Fruit fly (Drosophila melanogaster) whole organism, embryonic: ENCODE results near the gene CG1092.

Experiments
- Atf3 ChIP-seq: fragments of 200-800 bp; sonication (Bioruptor generic); optimal IDR thresholded peaks from 3 replicates; lab custom pipeline; 2016; ENCODE audit warnings: missing biosample characterization, missing genetic modification characterization
- BtbVII ChIP-seq: fragments of 200-800 bp; sonication (Bioruptor generic); optimal IDR thresholded peaks from 3 replicates; lab custom pipeline; 2017; ENCODE audit warnings: missing biosample characterization, mild to moderate bottlenecking, missing genetic modification characterization
- CG10267 ChIP-seq: fragments of 200-800 bp; sonication (Bioruptor generic); optimal IDR thresholded peaks from 2 replicates; lab custom pipeline; 2018; ENCODE audit warnings: missing biosample characterization, mild to moderate bottlenecking, missing genetic modification characterization, moderate library complexity
- CG13287 ChIP-seq: fragments of 200-800 bp; sonication (Bioruptor generic); IDR thresholded peaks from 2 replicates; pipeline ENCODE4 v1.3.6; 2022; ENCODE audit warnings: missing biosample characterization, missing genetic modification characterization; ENCODE audit not compliant: partially characterized antibody
- CG13296 ChIP-seq: fragments of 200-800 bp; sonication (Bioruptor generic); optimal IDR thresholded peaks from 3 replicates; lab custom pipeline; 2018; ENCODE audit warnings: missing biosample characterization, mild to moderate bottlenecking, missing genetic modification characterization
- CG14860 ChIP-seq: fragments of 200-800 bp; sonication (Bioruptor generic); IDR thresholded peaks from 3 replicates; pipeline ENCODE4 v1.3.6; 2022; ENCODE audit warnings: missing biosample characterization, missing genetic modification characterization; ENCODE audit not compliant: partially characterized antibody
- CG15011 ChIP-seq: fragments of 200-800 bp; sonication (Bioruptor generic); optimal IDR thresholded peaks from 3 replicates; lab custom pipeline; 2018; ENCODE audit warnings: missing biosample characterization, mild to moderate bottlenecking, missing genetic modification characterization
- CG15601 ChIP-seq: fragments of 200-800 bp; sonication (Bioruptor generic); optimal IDR thresholded peaks from 3 replicates; lab custom pipeline; 2019; ENCODE audit warnings: missing biosample characterization, mild to moderate bottlenecking, missing genetic modification characterization, moderate library complexity
- CG1647 ChIP-seq: fragments of 200-800 bp; sonication (Bioruptor generic); optimal IDR thresholded peaks from 3 replicates; lab custom pipeline; 2016; ENCODE audit warnings: missing biosample characterization, missing genetic modification characterization
- CG16815 ChIP-seq: fragments of 200-800 bp; sonication (Bioruptor generic); optimal IDR thresholded peaks from 3 replicates; lab custom pipeline; 2017; ENCODE audit warnings: missing biosample characterization, mild to moderate bottlenecking, missing genetic modification characterization
- CG2129 ChIP-seq: fragments of 200-800 bp; sonication (Bioruptor generic); IDR thresholded peaks from 2 replicates; pipeline ENCODE4 v1.3.6; 2022; ENCODE audit warnings: missing biosample characterization, missing genetic modification characterization; ENCODE audit not compliant: partially characterized antibody
- CG30020 ChIP-seq: fragments of 200-800 bp; optimal IDR thresholded peaks from 2 replicates; lab custom pipeline; 2019; ENCODE audit warnings: missing biosample characterization, mild to moderate bottlenecking, missing genetic modification characterization, moderate library complexity
- CG3995 ChIP-seq: fragments of 200-800 bp; sonication (Bioruptor generic); optimal IDR thresholded peaks from 3 replicates; lab custom pipeline; 2016; ENCODE audit warnings: missing biosample characterization, missing genetic modification characterization
- CG4328 ChIP-seq: fragments of 200-800 bp; sonication (Bioruptor generic); optimal IDR thresholded peaks from 3 replicates; lab custom pipeline; 2017; ENCODE audit warnings: missing biosample characterization, missing genetic modification reagents, missing genetic modification characterization
- D19A ChIP-seq: fragments of 200-800 bp; optimal IDR thresholded peaks from 3 replicates; lab custom pipeline; 2019; ENCODE audit warnings: missing biosample characterization, mild to moderate bottlenecking, missing genetic modification characterization, moderate library complexity
- Dad ChIP-seq: fragments of 200-800 bp; sonication (Bioruptor generic); optimal IDR thresholded peaks from 3 replicates; lab custom pipeline; 2016; ENCODE audit warnings: missing biosample characterization, missing genetic modification characterization
- E2f2 ChIP-seq: fragments of 200-800 bp; sonication (Bioruptor generic); IDR thresholded peaks from 2 replicates; pipeline ENCODE4 v1.3.6; 2022; ENCODE audit warnings: missing biosample characterization, missing genetic modification characterization
- Lpt ChIP-seq: fragments of >200 bp; optimal IDR thresholded peaks from 2 replicates; lab custom pipeline; 2018; ENCODE audit warnings: missing biosample characterization, missing genetic modification characterization
- MESR4 ChIP-seq: fragments of 200-800 bp; sonication (Bioruptor generic); optimal IDR thresholded peaks from 2 replicates; lab custom pipeline; 2018; ENCODE audit warnings: missing biosample characterization, mild to moderate bottlenecking, missing genetic modification characterization, moderate library complexity
- Mrtf ChIP-seq: fragments of 200-800 bp; sonication (Bioruptor generic); IDR thresholded peaks from 3 replicates; pipeline ENCODE4 v1.3.6; 2022; ENCODE audit warnings: missing biosample characterization, missing genetic modification characterization
- Oaz ChIP-seq: fragments of 200-800 bp; sonication (Bioruptor generic); IDR thresholded peaks from 2 replicates; pipeline ENCODE4 v1.3.6; 2022; ENCODE audit warnings: missing biosample characterization, missing genetic modification characterization
- Poxn ChIP-seq: fragments of 200-800 bp; sonication (Bioruptor generic); IDR thresholded peaks from 2 replicates; pipeline ENCODE4 v1.3.6; 2022; ENCODE audit warnings: missing biosample characterization, missing genetic modification characterization
- Sry-β ChIP-seq: fragments of 200-800 bp; sonication (Bioruptor generic); optimal IDR thresholded peaks from 2 replicates; lab custom pipeline; 2018; ENCODE audit warnings: missing biosample characterization, mild to moderate bottlenecking, missing genetic modification characterization, moderate library complexity
- Stat92E ChIP-seq, 3 experiments: fragments of >200 bp in 2 of 3; fragments of 200-800 bp in 1 of 3; sonication (Bioruptor generic) in 1 of 3; optimal IDR thresholded peaks; 2 replicates each; lab custom pipeline; 2017 to 2019; ENCODE audit warnings: missing biosample characterization in 3 of 3, missing genetic modification characterization in 3 of 3, mild to moderate bottlenecking in 1 of 3, moderate library complexity in 1 of 3
- abd-A ChIP-seq: fragments of 200-800 bp; sonication (Bioruptor generic); optimal IDR thresholded peaks from 3 replicates; lab custom pipeline; 2019; ENCODE audit warnings: missing biosample characterization, mild to moderate bottlenecking, missing genetic modification characterization, moderate library complexity
- ato ChIP-seq: fragments of 200-800 bp; sonication (Bioruptor generic); IDR thresholded peaks from 2 replicates; pipeline ENCODE4 v1.3.6; 2022; ENCODE audit warnings: missing biosample characterization, missing genetic modification characterization; ENCODE audit not compliant: partially characterized antibody
- bowl ChIP-seq: fragments of 200-800 bp; sonication (Bioruptor generic); IDR thresholded peaks from 2 replicates; pipeline ENCODE4 v1.3.6; 2022; ENCODE audit warnings: missing biosample characterization, missing genetic modification characterization
- cg ChIP-seq: fragments of 200-800 bp; sonication (Bioruptor generic); optimal IDR thresholded peaks from 3 replicates; lab custom pipeline; 2019; ENCODE audit warnings: missing biosample characterization, mild to moderate bottlenecking, missing genetic modification characterization, moderate library complexity
- chm ChIP-seq: fragments of 200-800 bp; sonication (Bioruptor generic); IDR thresholded peaks from 2 replicates; pipeline ENCODE4 v1.3.6; 2022; ENCODE audit warnings: missing biosample characterization, missing genetic modification characterization
- croc ChIP-seq: fragments of 200-800 bp; sonication (Bioruptor generic); conservative IDR thresholded peaks from 3 replicates; pipeline ENCODE4 v1.3.6; 2022; ENCODE audit warnings: missing biosample characterization, missing genetic modification characterization
- crp ChIP-seq, 2 experiments: fragments of 200-800 bp; sonication (Bioruptor generic); optimal IDR thresholded peaks; 2 replicates in 1 of 2; 3 replicates in 1 of 2; lab custom pipeline; 2017; ENCODE audit warnings: missing biosample characterization in 2 of 2, missing genetic modification characterization in 2 of 2, mild to moderate bottlenecking in 1 of 2, moderate library complexity in 1 of 2
- cwo ChIP-seq: fragments of 200-800 bp; sonication (Bioruptor generic); optimal IDR thresholded peaks from 3 replicates; lab custom pipeline; 2017; ENCODE audit warnings: missing biosample characterization, missing genetic modification characterization, mild to moderate bottlenecking, moderate library complexity, missing genetic modification reagents
- dpn ChIP-seq, 2 experiments: fragments of 200-800 bp; sonication (Bioruptor generic); optimal IDR thresholded peaks; 3 replicates each; lab custom pipeline; 2016; ENCODE audit warnings: missing biosample characterization in 2 of 2, missing genetic modification characterization in 2 of 2
- fu2 ChIP-seq: fragments of 200-800 bp; sonication (Bioruptor generic); optimal IDR thresholded peaks from 2 replicates; lab custom pipeline; 2016; ENCODE audit warnings: missing biosample characterization, missing genetic modification characterization
- gcm ChIP-seq: fragments of 200-800 bp; sonication (Bioruptor generic); optimal IDR thresholded peaks from 2 replicates; lab custom pipeline; 2019; ENCODE audit warnings: missing biosample characterization, mild to moderate bottlenecking, missing genetic modification characterization, moderate library complexity
- gsb-n ChIP-seq: fragments of 200-800 bp; sonication (Bioruptor generic); optimal IDR thresholded peaks from 3 replicates; lab custom pipeline; 2018; ENCODE audit warnings: missing biosample characterization, mild to moderate bottlenecking, missing genetic modification characterization
- ham ChIP-seq: fragments of 200-800 bp; sonication (Bioruptor generic); IDR thresholded peaks from 2 replicates; pipeline ENCODE4 v1.3.6; 2022; ENCODE audit warnings: missing biosample characterization, missing genetic modification characterization
- lmd ChIP-seq: fragments of 200-800 bp; sonication (Bioruptor generic); IDR thresholded peaks from 2 replicates; pipeline ENCODE4 v1.3.6; 2022; ENCODE audit warnings: missing biosample characterization, missing genetic modification characterization
- luna ChIP-seq: fragments of 200-800 bp; sonication (Bioruptor generic); optimal IDR thresholded peaks from 2 replicates; lab custom pipeline; 2016; ENCODE audit warnings: missing biosample characterization, missing genetic modification characterization
- otp ChIP-seq: fragments of 200-800 bp; sonication (Bioruptor generic); IDR thresholded peaks from 3 replicates; pipeline ENCODE4, ENCODE4 v1.3.6; 2022; ENCODE audit warnings: missing biosample characterization, missing genetic modification characterization
- phol ChIP-seq: fragments of 200-800 bp; sonication (Bioruptor generic); optimal IDR thresholded peaks from 3 replicates; lab custom pipeline; 2018; ENCODE audit warnings: missing biosample characterization, mild to moderate bottlenecking, missing genetic modification characterization, moderate library complexity
- pum ChIP-seq: fragments of 200-800 bp; sonication (Bioruptor generic); optimal IDR thresholded peaks from 2 replicates; lab custom pipeline; 2016; ENCODE audit warnings: missing biosample characterization, missing genetic modification characterization
- sc ChIP-seq, 3 experiments: fragments of >200 bp in 2 of 3; fragments of 200-800 bp in 1 of 3; sonication (Bioruptor generic) in 1 of 3; optimal IDR thresholded peaks; 2 replicates in 2 of 3; 3 replicates in 1 of 3; lab custom pipeline; 2017; ENCODE audit warnings: mild to moderate bottlenecking in 1 of 3, missing biosample characterization in 1 of 3, missing genetic modification characterization in 1 of 3, missing genetic modification reagents in 1 of 3
- schlank ChIP-seq: fragments of 200-800 bp; sonication (Bioruptor generic); optimal IDR thresholded peaks from 2 replicates; lab custom pipeline; 2018; ENCODE audit warnings: missing biosample characterization, mild to moderate bottlenecking, missing genetic modification characterization
- sens ChIP-seq: fragments of 200-800 bp; sonication (Bioruptor generic); peaks from one replicate; lab custom pipeline; 2016; ENCODE audit warnings: missing biosample characterization, missing genetic modification characterization
- slp2 ChIP-seq: fragments of 200-800 bp; sonication (Bioruptor generic); optimal IDR thresholded peaks from 2 replicates; lab custom pipeline; 2016; ENCODE audit warnings: missing biosample characterization, missing genetic modification characterization
- so ChIP-seq: fragments of 200-800 bp; sonication (Bioruptor generic); IDR thresholded peaks from 3 replicates; pipeline ENCODE4 v1.3.6; 2022; ENCODE audit warnings: missing biosample characterization, missing genetic modification characterization
- ttk ChIP-seq: fragments of 200-800 bp; sonication (Bioruptor generic); IDR thresholded peaks from 2 replicates; pipeline ENCODE4 v2.1.2; 2022; ENCODE audit warnings: missing biosample characterization, missing genetic modification characterization
- tup ChIP-seq: fragments of 200-800 bp; sonication (Bioruptor generic); optimal IDR thresholded peaks from 2 replicates; lab custom pipeline; 2016; ENCODE audit warnings: missing biosample characterization, mild to moderate bottlenecking, missing genetic modification characterization, moderate library complexity
- z ChIP-seq: fragments of 200-800 bp; sonication (Bioruptor generic); IDR thresholded peaks from 3 replicates; pipeline ENCODE4 v1.3.6; 2022; ENCODE audit warnings: missing biosample characterization, missing genetic modification characterization

CG1092 gene

dm6 chr3R:4310683-4311066 lies 44.1 kb downstream of the CG1092 start, which contains the start of gene Vps24 (continued):
- TF ChIP-seq abd-A = no peak
- no peak for TF ChIP-seq BtbVII (GFP tag; lab: Kevin White, UChicago)
- TF ChIP-seq D19A (tag; lab: Kevin White, UChicago) = no peak
- no peak for TF ChIP-seq Oaz (GFP tag; lab: Robert Waterston, UW)
- TF ChIP-seq CG13287 (GFP tag; lab: Robert Waterston, UW) = peak; percentile 56
- TF ChIP-seq CG3995 (GFP tag; lab: Kevin White, UChicago) = peak; percentile 28
- TF ChIP-seq chm (GFP tag; lab: Robert Waterston, UW) = no peak
- no peak for TF ChIP-seq CG15601 (tag; lab: Kevin White, UChicago)
- TF ChIP-seq CG1647 (GFP tag; lab: Kevin White, UChicago) = no peak
- peak; percentile 30; the same call in 1 of the 2 replicates for TF ChIP-seq CG2129 (GFP tag; lab: Robert Waterston, UW)
- no peak for TF ChIP-seq schlank (tag; lab: Kevin White, UChicago)
- peak; percentile 82 for TF ChIP-seq MESR4 (GFP tag; lab: Kevin White, UChicago)
- no peak for TF ChIP-seq CG13296 (GFP tag; lab: Kevin White, UChicago)
- no peak for TF ChIP-seq otp (GFP tag; lab: Robert Waterston, UW)
- TF ChIP-seq gcm (GFP tag; lab: Kevin White, UChicago) = no peak
- no peak for TF ChIP-seq CG15011
- TF ChIP-seq sc (optimal IDR thresholded peaks at IDR 0.05; lab: Kevin White, UChicago) = no peak
- no peak for TF ChIP-seq sc (GFP tag; optimal IDR thresholded peaks at IDR 0.05; lab: Kevin White, UChicago)
- no peak for TF ChIP-seq lmd (GFP tag; lab: Robert Waterston, UW)
- no peak for TF ChIP-seq luna
- no peak for TF ChIP-seq CG4328 (GFP tag; lab: Kevin White, UChicago)
- TF ChIP-seq crp (GFP tag; optimal IDR thresholded peaks at IDR 0.05; lab: Kevin White, UChicago) = no peak
- TF ChIP-seq phol (tag; lab: Kevin White, UChicago) = no peak
- TF ChIP-seq Mrtf (GFP tag; lab: Robert Waterston, UW) = no peak
- TF ChIP-seq fu2 (GFP tag; lab: Kevin White, UChicago) = no peak
- TF ChIP-seq Dad (GFP tag; lab: Kevin White, UChicago) = no peak
- TF ChIP-seq Stat92E (GFP tag; optimal IDR thresholded peaks at IDR 0.05; lab: Kevin White, UChicago) = no peak
- no peak for TF ChIP-seq bowl (GFP tag; lab: Robert Waterston, UW)
- TF ChIP-seq ttk = no peak
- no peak for TF ChIP-seq ato (GFP tag; lab: Robert Waterston, UW)
- TF ChIP-seq Poxn (GFP tag; lab: Robert Waterston, UW) = no peak
- TF ChIP-seq pum (GFP tag; lab: Kevin White, UChicago) = no peak
- no peak for TF ChIP-seq Atf3 (GFP tag; lab: Kevin White, UChicago)
- TF ChIP-seq cwo (GFP tag; lab: Kevin White, UChicago) = no peak
- no peak for TF ChIP-seq Sry-β (GFP tag; lab: Kevin White, UChicago)
- TF ChIP-seq E2f2 (GFP tag; lab: Robert Waterston, UW) = no peak
- TF ChIP-seq tup (GFP tag; lab: Kevin White, UChicago) = no peak
- no peak for TF ChIP-seq cg (GFP tag; lab: Kevin White, UChicago)
- TF ChIP-seq, all 482 proteins: peak for 32

- TF ChIP-seq croc = no peak
- TF ChIP-seq CG16815 = peak; percentile 22
- TF ChIP-seq gsb-n (tag; lab: Kevin White, UChicago) = no peak
- no peak for TF ChIP-seq CG14860 (GFP tag; lab: Robert Waterston, UW)
- TF ChIP-seq sens (GFP tag; lab: Kevin White, UChicago) = peak; percentile 12
- TF ChIP-seq so = no peak
- no peak for TF ChIP-seq z (GFP tag; lab: Robert Waterston, UW)
- peak in 1 of 2 experiments; percentile 13 for TF ChIP-seq dpn (GFP tag; optimal IDR thresholded peaks at IDR 0.05; lab: Kevin White, UChicago)
- no peak for TF ChIP-seq slp2
- TF ChIP-seq ham (GFP tag; lab: Robert Waterston, UW) = no peak
- TF ChIP-seq Lpt = no peak
- TF ChIP-seq CG30020 (tag; lab: Kevin White, UChicago) = peak; percentile 72
- peak; percentile 33 for TF ChIP-seq CG10267 (tag; lab: Kevin White, UChicago)
- no peak for TF ChIP-seq E2f2 (GFP tag; lab: Robert Waterston, UW)
Measured at dm6 chr3R:4311067-4311723, 44.6 kb downstream of the CG1092 start, which contains the start of gene Suv3. Gene Suv3, plus strand, starts transcription at chr3R:4311555.
